Worm (Caenorhabditis elegans) whole organism, midembryonic: ENCODE measurements around the gene scl-14.

Experiments
- cog-1 ChIP-seq: sonication (generic microtip); optimal IDR thresholded peaks from 2 replicates; lab custom pipeline; 2016; ENCODE audit warnings: missing genetic modification characterization, missing compliant biosample characterization
- flt-1 ChIP-seq: fragments of 200-800 bp; sonication (Bioruptor generic); IDR thresholded peaks from 2 replicates; pipeline ENCODE4 v1.3.6; 2022; ENCODE audit warnings: missing genetic modification characterization, missing compliant biosample characterization
- klf-2 ChIP-seq: fragments of 200-800 bp; sonication (Bioruptor generic); conservative IDR thresholded peaks from 2 replicates; pipeline ENCODE4 v1.3.6; 2022; ENCODE audit warnings: missing genetic modification reagents, missing genetic modification characterization, missing compliant biosample characterization
- tab-1 ChIP-seq: fragments of 200-800 bp; sonication (Bioruptor generic); IDR thresholded peaks from 2 replicates; pipeline ENCODE4 v1.3.6; 2022; ENCODE audit warnings: missing genetic modification characterization, missing compliant biosample characterization

ce11 chrIV:13173359-13173758 lies 8.1 kb downstream of the scl-14 start:
- no peak for TF ChIP-seq flt-1 (GFP tag; lab: Robert Waterston, UW)
- TF ChIP-seq tab-1 (GFP tag; lab: Robert Waterston, UW): no peak
- no peak for TF ChIP-seq cog-1
- TF ChIP-seq klf-2: no peak
